Worm (Caenorhabditis elegans): ENCODE measurements around the gene nstp-3.

nstp-3 gene

ce11 chrV:5798132-5798531 is at the start of gene nstp-3:
nstp-3 (minus strand) TSS chrV:5798232.
- TF ChIP-seq tbx-11 (GFP tag; IDR thresholded peaks at IDR 0.05) (no peak), ceh-13 (GFP tag; optimal IDR thresholded peaks at IDR 0.05) (no peak), ama-1 (optimal IDR thresholded peaks at IDR 0.05) (no peak), hmbx-1 (tag; optimal IDR thresholded peaks at IDR 0.05) (no peak), tbx-37 (GFP tag; conservative IDR thresholded peaks at IDR 0.05) (no peak), F13C5.2 (tag; optimal IDR thresholded peaks at IDR 0.05) (no peak), aly-1 (tag; optimal IDR thresholded peaks at IDR 0.05) (no peak), flt-1 (GFP tag; IDR thresholded peaks at IDR 0.05) (no peak), hmg-4 (GFP tag; optimal IDR thresholded peaks at IDR 0.05) (no peak), scrt-1 (GFP tag; IDR thresholded peaks at IDR 0.05) (no peak)

ce11 chrV:5846729-5847128 is 48.7 kb upstream of the nstp-3 start:
- TF ChIP-seq hnd-1 (tag; optimal IDR thresholded peaks at IDR 0.05) (no peak), aly-1 (tag; optimal IDR thresholded peaks at IDR 0.05) (peak; percentile 31), hmg-4 (GFP tag; optimal IDR thresholded peaks at IDR 0.05) (peak; percentile 41)

- TF ChIP-seq flt-1 (GFP tag; IDR thresholded peaks at IDR 0.05) (no peak), tbx-37 (GFP tag; conservative IDR thresholded peaks at IDR 0.05) (no peak), hmg-4 (GFP tag; optimal IDR thresholded peaks at IDR 0.05) (peak; percentile 21)
Observed at ce11 chrV:5845669-5846189, 47.7 kb upstream of the nstp-3 start, which contains the start of gene F26F12.3. F26F12.3 (minus strand) TSS chrV:5845719.

- TF ChIP-seq ama-1 (optimal IDR thresholded peaks at IDR 0.05) (no peak), pes-1 (GFP tag; IDR thresholded peaks at IDR 0.05) (no peak), F13C5.2 (tag; optimal IDR thresholded peaks at IDR 0.05) (no peak), ets-7 (tag; optimal IDR thresholded peaks at IDR 0.05) (no peak), aly-1 (tag; optimal IDR thresholded peaks at IDR 0.05) (no peak), ceh-36 (tag; optimal IDR thresholded peaks at IDR 0.05) (no peak), tra-4 (tag; optimal IDR thresholded peaks at IDR 0.05) (no peak), hmbx-1 (tag; optimal IDR thresholded peaks at IDR 0.05) (no peak), hnd-1 (tag; optimal IDR thresholded peaks at IDR 0.05) (no peak), tbx-11 (GFP tag; IDR thresholded peaks at IDR 0.05) (no peak), sea-1 (GFP tag; conservative IDR thresholded peaks at IDR 0.05) (no peak), B0310.2 (tag; optimal IDR thresholded peaks at IDR 0.05) (no peak), ceh-13 (GFP tag; optimal IDR thresholded peaks at IDR 0.05) (no peak), hmg-4 (GFP tag; optimal IDR thresholded peaks at IDR 0.05) (no peak), scrt-1 (GFP tag; IDR thresholded peaks at IDR 0.05) (no peak)
Observed at ce11 chrV:5845162-5845561, 47.1 kb upstream of the nstp-3 start.

- TF ChIP-seq F13C5.2 (tag; optimal IDR thresholded peaks at IDR 0.05) (no peak), B0310.2 (tag; optimal IDR thresholded peaks at IDR 0.05) (no peak), tra-4 (tag; optimal IDR thresholded peaks at IDR 0.05) (no peak), ceh-13 (GFP tag; optimal IDR thresholded peaks at IDR 0.05) (no peak), aly-1 (tag; optimal IDR thresholded peaks at IDR 0.05) (no peak), hmbx-1 (tag; optimal IDR thresholded peaks at IDR 0.05) (no peak), ets-7 (tag; optimal IDR thresholded peaks at IDR 0.05) (no peak), tbx-11 (GFP tag; IDR thresholded peaks at IDR 0.05) (no peak), pes-1 (GFP tag; IDR thresholded peaks at IDR 0.05) (no peak), scrt-1 (GFP tag; IDR thresholded peaks at IDR 0.05) (no peak), hnd-1 (tag; optimal IDR thresholded peaks at IDR 0.05) (no peak), ama-1 (optimal IDR thresholded peaks at IDR 0.05) (no peak), sea-1 (GFP tag; conservative IDR thresholded peaks at IDR 0.05) (no peak), tbx-37 (GFP tag; conservative IDR thresholded peaks at IDR 0.05) (no peak), ceh-36 (tag; optimal IDR thresholded peaks at IDR 0.05) (no peak), hmg-4 (GFP tag; optimal IDR thresholded peaks at IDR 0.05) (no peak), flt-1 (GFP tag; IDR thresholded peaks at IDR 0.05) (no peak)
Observed at ce11 chrV:5844349-5844760, 46.3 kb upstream of the nstp-3 start.

- TF ChIP-seq flt-1 (GFP tag; IDR thresholded peaks at IDR 0.05) (no peak), aly-1 (tag; optimal IDR thresholded peaks at IDR 0.05) (peak; percentile 53)
Observed at ce11 chrV:5843415-5844337, 45.6 kb upstream of the nstp-3 start.

DNA sequence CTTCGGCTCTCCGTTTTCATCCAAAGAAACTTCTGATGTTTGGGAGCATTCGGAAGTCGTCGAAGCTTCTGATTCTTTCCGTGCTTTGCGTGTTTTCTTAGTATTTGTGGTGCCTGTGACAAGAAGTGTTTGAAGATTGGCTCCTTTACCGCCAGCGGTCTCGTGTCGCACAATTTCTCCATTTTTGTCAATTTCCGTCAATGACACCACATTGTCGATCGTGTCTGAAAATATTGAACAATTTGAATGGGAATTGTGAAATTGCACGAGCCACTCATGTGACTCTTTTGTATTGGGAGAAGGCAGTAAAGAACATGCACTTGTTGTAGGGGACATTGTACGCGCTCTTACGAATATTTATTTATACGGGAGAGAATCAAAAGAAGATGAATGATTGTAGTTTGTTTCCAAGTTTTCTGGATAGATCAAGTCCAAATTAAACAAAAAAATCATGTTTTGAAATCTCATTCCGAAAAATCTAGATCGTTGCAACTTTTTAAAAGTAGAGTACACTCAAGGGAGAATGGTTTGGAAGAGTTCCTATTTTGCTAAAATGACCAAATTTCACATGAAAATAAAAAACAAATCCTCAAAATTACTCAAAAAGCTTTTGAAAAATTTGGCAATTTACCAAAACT is 44.6 kb upstream of the nstp-3 start:
- no peak for TF ChIP-seq tbx-11 (GFP tag; IDR thresholded peaks at IDR 0.05)
- TF ChIP-seq tbx-37 (GFP tag; conservative IDR thresholded peaks at IDR 0.05), result no peak
- no peak for TF ChIP-seq ets-7 (tag; optimal IDR thresholded peaks at IDR 0.05)
- no peak for TF ChIP-seq ceh-13 (GFP tag; optimal IDR thresholded peaks at IDR 0.05)

DNA sequence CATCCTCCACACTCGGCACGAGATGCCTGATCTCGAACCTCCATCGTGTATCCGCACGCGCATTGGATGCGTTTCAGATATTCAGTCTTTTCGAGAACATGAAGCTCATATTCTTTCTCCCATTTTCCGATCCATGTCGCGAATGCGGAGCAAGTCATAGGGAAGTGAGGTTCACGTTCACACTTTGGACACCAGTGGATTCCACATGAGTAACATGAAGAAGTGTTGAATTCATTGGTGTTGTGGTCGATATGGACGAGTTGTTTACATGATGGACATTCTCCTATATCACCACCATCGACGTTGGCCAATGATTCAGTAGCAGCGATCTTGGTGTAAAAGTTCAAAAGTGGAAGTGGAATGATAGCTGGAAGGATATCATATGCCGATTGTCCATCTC is 42.9 kb upstream of the nstp-3 start:
- TF ChIP-seq F13C5.2 (tag; optimal IDR thresholded peaks at IDR 0.05), result no peak
- no peak for TF ChIP-seq B0310.2 (tag; optimal IDR thresholded peaks at IDR 0.05)
- TF ChIP-seq ceh-13 (GFP tag; optimal IDR thresholded peaks at IDR 0.05), result no peak
- TF ChIP-seq tbx-11 (GFP tag; IDR thresholded peaks at IDR 0.05), result no peak
- no peak for TF ChIP-seq pes-1 (GFP tag; IDR thresholded peaks at IDR 0.05)
- no peak for TF ChIP-seq scrt-1 (GFP tag; IDR thresholded peaks at IDR 0.05)
- TF ChIP-seq tra-4 (tag; optimal IDR thresholded peaks at IDR 0.05), result no peak
- TF ChIP-seq hnd-1 (tag; optimal IDR thresholded peaks at IDR 0.05), result no peak
- no peak for TF ChIP-seq hmg-4 (GFP tag; optimal IDR thresholded peaks at IDR 0.05)
- TF ChIP-seq ets-7 (tag; optimal IDR thresholded peaks at IDR 0.05), result no peak
- TF ChIP-seq tbx-37 (GFP tag; conservative IDR thresholded peaks at IDR 0.05), result no peak
- TF ChIP-seq hmbx-1 (tag; optimal IDR thresholded peaks at IDR 0.05), result no peak
- TF ChIP-seq flt-1 (GFP tag; IDR thresholded peaks at IDR 0.05), result no peak
- TF ChIP-seq sea-1 (GFP tag; conservative IDR thresholded peaks at IDR 0.05), result no peak

Data from whole organism, early embryonic.